Worm (Caenorhabditis elegans) whole organism, L2 larva: ENCODE measurements around the gene lir-3.
A peak's percentile ranks its signal among the peaks of the same experiment; 100 is the strongest.

Experiments used
- F13H6.1 ChIP-seq: sonication (generic microtip); optimal IDR thresholded peaks from 2 replicates; lab custom pipeline; 2016; ENCODE audit warnings: missing genetic modification characterization, missing compliant biosample characterization
- Y55F3AM.14 ChIP-seq: fragments of 200-800 bp; sonication (Bioruptor generic); optimal IDR thresholded peaks from 2 replicates; lab custom pipeline; 2018; ENCODE audit warnings: mild to moderate bottlenecking, missing genetic modification characterization, missing compliant biosample characterization
- aly-2 ChIP-seq: fragments of 150-350 bp; optimal IDR thresholded peaks from 2 replicates; lab custom pipeline; 2014; ENCODE audit warnings: missing biosample characterization, missing genetic modification characterization
- ceh-82 ChIP-seq: fragments of 150-350 bp; optimal IDR thresholded peaks from 2 replicates; lab custom pipeline; 2014; ENCODE audit warnings: missing biosample characterization, missing genetic modification characterization
- elt-3 ChIP-seq: sonication (generic microtip); optimal IDR thresholded peaks from 2 replicates; lab custom pipeline; 2017; ENCODE audit warnings: missing biosample characterization, missing genetic modification characterization
- lsy-2 ChIP-seq, 2 experiments: fragments of 150-350 bp in 1 of 2; sonication (generic microtip) in 1 of 2; optimal IDR thresholded peaks; 2 replicates each; lab custom pipeline; 2014 to 2017; ENCODE audit warnings: missing biosample characterization in 2 of 2, missing genetic modification characterization in 2 of 2
- mab-5 ChIP-seq: fragments of 150-350 bp; optimal IDR thresholded peaks from 2 replicates; lab custom pipeline; 2014; ENCODE audit warnings: missing biosample characterization, missing genetic modification characterization
- nhr-129 ChIP-seq: fragments of 150-350 bp; optimal IDR thresholded peaks from 2 replicates; lab custom pipeline; 2014; ENCODE audit warnings: missing biosample characterization, missing genetic modification characterization
- nhr-21 ChIP-seq: fragments of 150-350 bp; optimal IDR thresholded peaks from 2 replicates; lab custom pipeline; 2014; ENCODE audit warnings: missing biosample characterization, missing genetic modification characterization
- nhr-25 ChIP-seq: fragments of 150-350 bp; sonication (generic microtip); optimal IDR thresholded peaks from 3 replicates; lab custom pipeline; 2014; ENCODE audit warnings: missing biosample characterization, missing genetic modification characterization
- peb-1 ChIP-seq: fragments of 150-350 bp; optimal IDR thresholded peaks from 2 replicates; lab custom pipeline; 2014; ENCODE audit warnings: missing biosample characterization, missing genetic modification characterization
- skn-1 ChIP-seq: sonication (generic microtip); optimal IDR thresholded peaks from 2 replicates; lab custom pipeline; 2017; ENCODE audit warnings: missing biosample characterization, missing genetic modification characterization
- sma-9 ChIP-seq, 2 experiments: fragments of 150-350 bp in 1 of 2; sonication (generic microtip) in 1 of 2; optimal IDR thresholded peaks; 2 replicates each; lab custom pipeline; 2014 to 2016; ENCODE audit warnings: missing genetic modification characterization in 2 of 2, mild to moderate bottlenecking in 1 of 2, missing biosample characterization in 1 of 2, missing compliant biosample characterization in 1 of 2, missing genetic modification reagents in 1 of 2, moderate library complexity in 1 of 2
- unc-55 ChIP-seq: fragments of 150-350 bp; sonication (generic microtip); optimal IDR thresholded peaks from 3 replicates; lab custom pipeline; 2014; ENCODE audit warnings: missing biosample characterization, missing genetic modification reagents, missing genetic modification characterization

The lir-3 gene

DNA sequence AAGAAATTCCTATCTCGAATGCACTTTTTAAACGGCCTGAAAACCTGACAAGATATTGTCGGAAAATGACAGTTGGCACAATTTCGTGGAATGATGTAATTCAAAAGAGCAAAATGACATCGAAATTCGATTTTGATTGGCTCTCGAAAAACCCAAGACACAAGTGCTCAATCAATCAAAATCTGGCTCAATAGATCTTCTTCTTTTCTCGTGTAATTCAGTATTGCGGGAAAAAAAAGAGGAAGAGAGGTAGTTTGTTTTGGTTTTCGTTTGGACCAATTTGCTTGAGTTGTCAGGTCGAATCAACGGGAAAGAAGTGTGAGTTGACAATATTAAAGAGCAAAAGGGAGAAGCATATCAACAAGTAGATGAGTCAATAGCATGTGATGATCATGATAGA is 48.8 kb downstream of the lir-3 start:
- TF ChIP-seq nhr-129 (tag; lab: Kevin White, UChicago), result peak; percentile 88
- TF ChIP-seq aly-2 (tag; lab: Kevin White, UChicago), result no peak
- peak in 1 of 2 experiments; percentile 39 for TF ChIP-seq lsy-2 (tag; optimal IDR thresholded peaks at IDR 0.05; lab: Kevin White, UChicago)
- TF ChIP-seq F13H6.1 (tag; lab: Kevin White, UChicago), result peak; percentile 11
- TF ChIP-seq nhr-21, result no peak
- TF ChIP-seq elt-3 (tag; lab: Kevin White, UChicago), result no peak
- TF ChIP-seq skn-1, result no peak
- no peak for TF ChIP-seq sma-9 (GFP tag; optimal IDR thresholded peaks at IDR 0.05; lab: Kevin White, UChicago)
- TF ChIP-seq sma-9 (tag; optimal IDR thresholded peaks at IDR 0.05; lab: Kevin White, UChicago), result no peak
- TF ChIP-seq unc-55 (GFP tag; lab: Kevin White, UChicago), result no peak
- no peak for TF ChIP-seq nhr-25 (tag; lab: Kevin White, UChicago)
- TF ChIP-seq Y55F3AM.14 (GFP tag; lab: Kevin White, UChicago), result no peak

DNA sequence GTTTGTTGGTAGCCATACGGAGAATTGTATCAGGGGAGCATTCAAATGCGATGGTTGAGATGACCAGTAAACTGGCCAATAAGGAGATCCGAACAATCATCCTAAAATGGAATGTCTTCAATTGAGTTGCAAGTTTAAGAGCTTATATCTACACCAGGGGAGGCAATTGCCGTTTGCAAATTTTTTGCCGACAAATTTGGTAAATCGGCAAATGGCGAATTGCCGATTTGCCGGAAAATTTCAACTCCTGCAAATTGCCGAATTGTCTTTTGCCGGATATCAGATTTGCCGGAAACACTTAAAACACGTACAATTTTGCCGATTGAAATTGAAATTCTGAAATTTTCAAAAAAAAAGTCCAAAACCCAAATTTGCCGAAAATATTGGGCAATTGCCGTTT is 49.8 kb downstream of the lir-3 start, which contains the start of gene F40F8.5:
F40F8.5 (minus strand) TSS at position 101 of the 400 bp plus-strand sequence.
- TF ChIP-seq ceh-82 (tag; lab: Kevin White, UChicago) (no peak), peb-1 (tag; lab: Kevin White, UChicago) (no peak), mab-5 (tag; lab: Kevin White, UChicago) (no peak)
